Fruit fly (Drosophila melanogaster) whole organism, prepupa: ENCODE results near the gene Sfxn2.

Experiments used
- CG10631 ChIP-seq: fragments of 200-800 bp; sonication (Bioruptor generic); optimal IDR thresholded peaks from 2 replicates; lab custom pipeline; 2016; ENCODE audit warnings: missing biosample characterization, missing genetic modification characterization
- CG1621 ChIP-seq: fragments of 200-800 bp; sonication (Bioruptor generic); optimal IDR thresholded peaks from 3 replicates; lab custom pipeline; 2018; ENCODE audit warnings: missing biosample characterization, mild to moderate bottlenecking, missing genetic modification characterization
- CG31627 ChIP-seq: fragments of 200-800 bp; sonication (Bioruptor generic); optimal IDR thresholded peaks from 3 replicates; lab custom pipeline; 2016; ENCODE audit warnings: missing biosample characterization, missing genetic modification characterization
- CG4318 ChIP-seq: fragments of 200-800 bp; sonication (Bioruptor generic); optimal IDR thresholded peaks from 3 replicates; lab custom pipeline; 2017; ENCODE audit warnings: missing biosample characterization, mild to moderate bottlenecking, missing genetic modification characterization
- CG8119 ChIP-seq: fragments of 200-800 bp; sonication (Bioruptor generic); IDR thresholded peaks from 3 replicates; pipeline ENCODE4 v1.3.6; 2022; ENCODE audit warnings: missing biosample characterization, missing genetic modification characterization
- OdsH ChIP-seq: fragments of 200-800 bp; sonication (Bioruptor generic); optimal IDR thresholded peaks from 3 replicates; lab custom pipeline; 2016; ENCODE audit warnings: missing biosample characterization, missing genetic modification characterization
- acj6 ChIP-seq: fragments of 200-800 bp; sonication (Bioruptor generic); optimal IDR thresholded peaks from 3 replicates; lab custom pipeline; 2016; ENCODE audit warnings: missing biosample characterization, missing genetic modification characterization
- dsx ChIP-seq: fragments of 200-800 bp; optimal IDR thresholded peaks from 3 replicates; lab custom pipeline; 2019; ENCODE audit warnings: missing biosample characterization, mild to moderate bottlenecking, missing genetic modification characterization, moderate library complexity; ENCODE audit not compliant: poor library complexity, severe bottlenecking

- TF ChIP-seq CG1621 (tag; lab: Kevin White, UChicago) (no peak), dsx (GFP tag; lab: Kevin White, UChicago) (peak; percentile 61), acj6 (GFP tag; lab: Kevin White, UChicago) (peak; percentile 62), OdsH (GFP tag; lab: Kevin White, UChicago) (peak; percentile 77), CG10631 (peak; percentile 68), CG4318 (peak; percentile 45), CG31627 (GFP tag; lab: Kevin White, UChicago) (peak; percentile 20), CG8119 (GFP tag; lab: Robert Waterston, UW) (peak; percentile 76)
Observed at dm6 chr3L:19016133-19016804, 46.7 kb upstream of the Sfxn2 start.
